Worm (Caenorhabditis elegans): ENCODE measurements around the gene spp-21.

spp-21 gene

ce11 chrX:11522058-11522757 is 32.3 kb downstream of the spp-21 start, which contains the start of gene sdc-2 (continued):
- TF ChIP-seq vab-15 (tag; optimal IDR thresholded peaks at IDR 0.05) (no peak), aly-2 (tag; optimal IDR thresholded peaks at IDR 0.05) (peak; percentile 29), alr-1 (tag; optimal IDR thresholded peaks at IDR 0.05; ENCODE audit: borderline replicate concordance) (no peak), lir-3 (tag; optimal IDR thresholded peaks at IDR 0.05; ENCODE audit: poor library complexity) (peak; percentile 49), nhr-85 (tag) (peak; percentile 60), nhr-76 (tag; optimal IDR thresholded peaks at IDR 0.05) (no peak), fkh-4 (tag; optimal IDR thresholded peaks at IDR 0.05; ENCODE audit: borderline replicate concordance) (no peak), nhr-11 (tag; optimal IDR thresholded peaks at IDR 0.05) (no peak), unc-62 (GFP tag; optimal IDR thresholded peaks at IDR 0.05) (no peak), dpl-1 (GFP tag; optimal IDR thresholded peaks at IDR 0.05) (no peak), tlp-1 (tag; optimal IDR thresholded peaks at IDR 0.05) (no peak), lin-15B (tag; optimal IDR thresholded peaks at IDR 0.05) (no peak), zag-1 (tag; optimal IDR thresholded peaks at IDR 0.05) (no peak), nhr-19 (GFP tag; conservative IDR thresholded peaks at IDR 0.05) (peak; percentile 58), unc-86 (tag; optimal IDR thresholded peaks at IDR 0.05) (peak; percentile 32), C04F5.9 (tag; optimal IDR thresholded peaks at IDR 0.05) (no peak), sptf-1 (tag; optimal IDR thresholded peaks at IDR 0.05) (no peak), hpl-2 (GFP tag; optimal IDR thresholded peaks at IDR 0.05) (no peak), ceh-90 (tag; optimal IDR thresholded peaks at IDR 0.05) (no peak), mab-9 (GFP tag; IDR thresholded peaks at IDR 0.05) (no peak), lin-14 (GFP tag; optimal IDR thresholded peaks at IDR 0.05) (peak; percentile 84), ceh-82 (tag; optimal IDR thresholded peaks at IDR 0.05) (peak in 2 of 3 experiments; percentile 69 to 73), tbx-2 (tag; optimal IDR thresholded peaks at IDR 0.05) (no peak), blmp-1 (tag; optimal IDR thresholded peaks at IDR 0.05) (peak; percentile 66), lsy-2 (tag; optimal IDR thresholded peaks at IDR 0.05) (no peak), snu-23 (GFP tag; optimal IDR thresholded peaks at IDR 0.05) (peak; percentile 87), nhr-90 (tag; optimal IDR thresholded peaks at IDR 0.05; ENCODE audit: poor library complexity) (peak; percentile 82), egl-13 (tag; optimal IDR thresholded peaks at IDR 0.05) (peak; percentile 53), efl-1 (optimal IDR thresholded peaks at IDR 0.05) (peak; percentile 44 to 47), efl-1 (GFP tag; optimal IDR thresholded peaks at IDR 0.05 in 1 of 2) (no peak), unc-130 (tag; optimal IDR thresholded peaks at IDR 0.05) (no peak), pqm-1 (tag; optimal IDR thresholded peaks at IDR 0.05) (no peak), nhr-77 (tag; optimal IDR thresholded peaks at IDR 0.05) (peak; percentile 85), nhr-28 (tag; optimal IDR thresholded peaks at IDR 0.05) (no peak), F16B12.6 (tag; optimal IDR thresholded peaks at IDR 0.05) (no peak), mdl-1 (tag; optimal IDR thresholded peaks at IDR 0.05) (peak in 1 of 2 experiments; percentile 68), fkh-10 (GFP tag; optimal IDR thresholded peaks at IDR 0.05) (peak; percentile 37), isw-1 (GFP tag; IDR thresholded peaks at IDR 0.05) (no peak), swsn-7 (tag; optimal IDR thresholded peaks at IDR 0.05) (peak; percentile 68), hlh-4 (tag; optimal IDR thresholded peaks at IDR 0.05) (no peak), jun-1 (tag; optimal IDR thresholded peaks at IDR 0.05) (peak; percentile 76), ztf-11 (tag; optimal IDR thresholded peaks at IDR 0.05) (peak in 1 of 2 experiments; percentile 7)

ce11 chrX:11523704-11524103 is 33.8 kb downstream of the spp-21 start:
- no peak for TF ChIP-seq dpl-1 (GFP tag; optimal IDR thresholded peaks at IDR 0.05)
- TF ChIP-seq lin-14 (GFP tag; optimal IDR thresholded peaks at IDR 0.05), result no peak
- no peak for TF ChIP-seq C16A3.4 (tag; optimal IDR thresholded peaks at IDR 0.05)
- TF ChIP-seq zag-1 (tag; optimal IDR thresholded peaks at IDR 0.05), result no peak
